Fruit fly (Drosophila melanogaster) whole organism, embryonic: ENCODE data around the gene sll.

Source experiments
- CG11504 ChIP-seq: fragments of 200-800 bp; sonication (Bioruptor generic); optimal IDR thresholded peaks from 3 replicates; lab custom pipeline; 2019; ENCODE audit warnings: missing biosample characterization, mild to moderate bottlenecking, missing genetic modification characterization, moderate library complexity
- CG6254 ChIP-seq: fragments of 200-800 bp; sonication (Bioruptor generic); optimal IDR thresholded peaks from 3 replicates; lab custom pipeline; 2017; ENCODE audit warnings: mild to moderate bottlenecking, missing biosample characterization, missing genetic modification reagents, missing genetic modification characterization

DNA sequence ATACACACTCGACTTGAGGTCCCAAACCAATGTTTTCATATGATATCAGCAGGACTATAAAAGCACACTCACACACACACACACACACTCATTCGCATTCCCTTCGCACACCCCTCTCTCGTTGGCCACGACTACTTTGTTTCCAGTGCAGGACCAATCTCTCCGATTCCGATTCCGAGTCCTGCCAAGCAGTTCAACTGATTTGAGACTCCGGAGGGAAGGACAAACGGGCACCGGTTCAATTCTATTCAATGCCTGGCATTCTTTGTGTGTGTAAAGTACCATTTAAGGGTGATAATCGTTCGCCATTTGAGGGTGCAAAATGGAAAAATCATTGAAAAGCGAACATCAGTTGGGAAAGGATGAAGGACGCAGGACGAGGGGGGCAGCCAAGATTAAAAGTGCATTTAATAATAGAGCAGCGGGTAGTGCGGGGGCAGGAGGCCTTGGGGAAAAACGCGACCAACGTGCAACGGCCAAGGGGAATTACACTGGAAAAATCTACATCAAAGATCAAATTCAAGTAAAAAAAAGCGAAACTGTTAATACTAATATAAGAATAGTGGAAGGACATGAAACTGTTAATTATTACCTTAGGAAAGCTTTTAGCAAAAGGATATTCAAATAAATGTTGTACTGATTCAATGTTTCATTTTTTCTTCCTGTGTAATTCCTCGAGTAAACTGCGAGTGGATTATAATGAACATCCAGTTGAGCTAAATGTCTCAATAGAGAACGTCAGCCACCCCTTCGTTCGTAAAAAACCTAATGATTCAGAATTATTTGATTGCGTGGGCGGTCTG lies 22.0 kb upstream of the sll start:
- TF ChIP-seq CG11504 (tag; lab: Kevin White, UChicago) (peak; percentile 77), CG6254 (GFP tag; lab: Kevin White, UChicago) (peak; percentile 46)
